Fruit fly (Drosophila melanogaster) whole organism, prepupa: ENCODE measurements around the gene sqh.

Experiments used
- Blimp-1 ChIP-seq: fragments of 200-800 bp; sonication (Bioruptor generic); optimal IDR thresholded peaks from 3 replicates; lab custom pipeline; 2017; ENCODE audit warnings: missing biosample characterization, missing genetic modification characterization, mild to moderate bottlenecking, moderate library complexity, missing genetic modification reagents
- CG10669 ChIP-seq: fragments of 200-800 bp; sonication (Bioruptor generic); optimal IDR thresholded peaks from 3 replicates; lab custom pipeline; 2018; ENCODE audit warnings: missing biosample characterization, mild to moderate bottlenecking, missing genetic modification characterization, moderate library complexity
- CG11762 ChIP-seq: fragments of 200-800 bp; sonication (Bioruptor generic); optimal IDR thresholded peaks from 3 replicates; lab custom pipeline; 2016; ENCODE audit warnings: missing biosample characterization, missing genetic modification characterization; ENCODE audit not compliant: insufficient read depth
- CG15336 ChIP-seq: fragments of 200-800 bp; sonication (Bioruptor generic); IDR thresholded peaks from 2 replicates; pipeline ENCODE4 v1.3.6; 2022; ENCODE audit warnings: missing biosample characterization, missing genetic modification characterization
- CG1621 ChIP-seq: fragments of 200-800 bp; sonication (Bioruptor generic); optimal IDR thresholded peaks from 3 replicates; lab custom pipeline; 2018; ENCODE audit warnings: missing biosample characterization, mild to moderate bottlenecking, missing genetic modification characterization
- CG16779 ChIP-seq: fragments of 200-800 bp; sonication (Bioruptor generic); optimal IDR thresholded peaks from 3 replicates; lab custom pipeline; 2017; ENCODE audit warnings: missing biosample characterization, mild to moderate bottlenecking, missing genetic modification characterization
- CG3032 ChIP-seq: fragments of 200-800 bp; optimal IDR thresholded peaks from 2 replicates; lab custom pipeline; 2019; ENCODE audit warnings: missing biosample characterization, mild to moderate bottlenecking, missing genetic modification characterization, moderate library complexity
- CG31627 ChIP-seq: fragments of 200-800 bp; sonication (Bioruptor generic); optimal IDR thresholded peaks from 3 replicates; lab custom pipeline; 2016; ENCODE audit warnings: missing biosample characterization, missing genetic modification characterization
- CG32006 ChIP-seq: fragments of 200-800 bp; sonication (Bioruptor generic); optimal IDR thresholded peaks from 3 replicates; lab custom pipeline; 2017; ENCODE audit warnings: missing biosample characterization, mild to moderate bottlenecking, missing genetic modification characterization
- CG3919 ChIP-seq: fragments of 200-800 bp; sonication (Bioruptor generic); optimal IDR thresholded peaks from 3 replicates; lab custom pipeline; 2016; ENCODE audit warnings: missing biosample characterization, missing genetic modification characterization
- CG6808 ChIP-seq: fragments of 200-800 bp; sonication (Bioruptor generic); optimal IDR thresholded peaks from 3 replicates; lab custom pipeline; 2017; ENCODE audit warnings: missing biosample characterization, missing genetic modification characterization, mild to moderate bottlenecking, moderate library complexity, missing genetic modification reagents
- CG6854 ChIP-seq: fragments of 200-800 bp; sonication (Bioruptor generic); optimal IDR thresholded peaks from 2 replicates; lab custom pipeline; 2017; ENCODE audit warnings: missing biosample characterization, mild to moderate bottlenecking, missing genetic modification characterization
- CG7368 ChIP-seq: fragments of 200-800 bp; sonication (Bioruptor generic); optimal IDR thresholded peaks from 3 replicates; lab custom pipeline; 2016; ENCODE audit warnings: missing biosample characterization, missing genetic modification characterization
- CG8119 ChIP-seq: fragments of 200-800 bp; sonication (Bioruptor generic); IDR thresholded peaks from 3 replicates; pipeline ENCODE4 v1.3.6; 2022; ENCODE audit warnings: missing biosample characterization, missing genetic modification characterization
- CG8319 ChIP-seq: fragments of 200-800 bp; sonication (Bioruptor generic); optimal IDR thresholded peaks from 3 replicates; lab custom pipeline; 2016; ENCODE audit warnings: missing biosample characterization, missing genetic modification characterization
- CG8632 ChIP-seq: fragments of 200-800 bp; sonication (Bioruptor generic); optimal IDR thresholded peaks from 3 replicates; lab custom pipeline; 2016; ENCODE audit warnings: missing biosample characterization, missing genetic modification characterization
- CG9139 ChIP-seq: fragments of 200-800 bp; sonication (Bioruptor generic); optimal IDR thresholded peaks from 3 replicates; lab custom pipeline; 2017; ENCODE audit warnings: missing biosample characterization, mild to moderate bottlenecking, missing genetic modification characterization
- Eip75B ChIP-seq: fragments of 200-800 bp; sonication (Bioruptor generic); optimal IDR thresholded peaks from 3 replicates; lab custom pipeline; 2016; ENCODE audit warnings: missing biosample characterization, missing genetic modification characterization
- Eip78C ChIP-seq: fragments of 200-800 bp; sonication (Bioruptor generic); peaks from one replicate; lab custom pipeline; 2016; ENCODE audit warnings: missing biosample characterization, missing genetic modification characterization
- Eip93F ChIP-seq: fragments of 200-800 bp; sonication (Bioruptor generic); optimal IDR thresholded peaks from 2 replicates; lab custom pipeline; 2016; ENCODE audit warnings: missing biosample characterization, mild to moderate bottlenecking, missing genetic modification characterization
- Ets96B ChIP-seq: fragments of 200-800 bp; optimal IDR thresholded peaks from 2 replicates; lab custom pipeline; 2019; ENCODE audit warnings: missing biosample characterization, mild to moderate bottlenecking, missing genetic modification characterization, moderate library complexity
- Hr38 ChIP-seq: sonication (Bioruptor generic); optimal IDR thresholded peaks from 2 replicates; lab custom pipeline; 2016; ENCODE audit warnings: missing biosample characterization, missing genetic modification characterization
- Lpt ChIP-seq: fragments of 200-800 bp; sonication (Bioruptor generic); optimal IDR thresholded peaks from 3 replicates; lab custom pipeline; 2016; ENCODE audit warnings: missing biosample characterization, missing genetic modification characterization
- Met ChIP-seq: fragments of 200-800 bp; sonication (Bioruptor generic); optimal IDR thresholded peaks from 3 replicates; lab custom pipeline; 2016; ENCODE audit warnings: missing biosample characterization, missing genetic modification characterization
- Smox ChIP-seq: fragments of 200-800 bp; sonication (Bioruptor generic); optimal IDR thresholded peaks from 3 replicates; lab custom pipeline; 2016; ENCODE audit warnings: missing biosample characterization, missing genetic modification characterization
- Sox15 ChIP-seq: fragments of 200-800 bp; sonication (Bioruptor generic); optimal IDR thresholded peaks from 3 replicates; lab custom pipeline; 2016; ENCODE audit warnings: missing biosample characterization, missing genetic modification characterization
- acj6 ChIP-seq: fragments of 200-800 bp; sonication (Bioruptor generic); optimal IDR thresholded peaks from 3 replicates; lab custom pipeline; 2016; ENCODE audit warnings: missing biosample characterization, missing genetic modification characterization
- dac ChIP-seq: fragments of 200-800 bp; sonication (Bioruptor generic); optimal IDR thresholded peaks from 2 replicates; lab custom pipeline; 2017; ENCODE audit warnings: missing biosample characterization, mild to moderate bottlenecking, missing genetic modification characterization
- dsx ChIP-seq: fragments of 200-800 bp; optimal IDR thresholded peaks from 3 replicates; lab custom pipeline; 2019; ENCODE audit warnings: missing biosample characterization, mild to moderate bottlenecking, missing genetic modification characterization, moderate library complexity; ENCODE audit not compliant: poor library complexity, severe bottlenecking
- fd85E ChIP-seq: fragments of 200-800 bp; sonication (Bioruptor generic); optimal IDR thresholded peaks from 3 replicates; lab custom pipeline; 2016; ENCODE audit warnings: missing biosample characterization, missing genetic modification characterization
- pdm3 ChIP-seq: fragments of 200-800 bp; sonication (Bioruptor generic); optimal IDR thresholded peaks from 3 replicates; lab custom pipeline; 2016; ENCODE audit warnings: missing biosample characterization, missing genetic modification characterization
- salr ChIP-seq, 2 experiments: fragments of 200-800 bp; sonication (Bioruptor generic); optimal IDR thresholded peaks; 3 replicates each; lab custom pipeline; 2016 to 2018; ENCODE audit warnings: missing biosample characterization in 2 of 2, missing genetic modification characterization in 2 of 2, mild to moderate bottlenecking in 1 of 2
- ss ChIP-seq, 2 experiments: fragments of 200-800 bp; sonication (Bioruptor generic); optimal IDR thresholded peaks; 2 replicates in 1 of 2; 3 replicates in 1 of 2; lab custom pipeline; 2017 to 2018; ENCODE audit warnings: mild to moderate bottlenecking in 2 of 2, missing biosample characterization in 2 of 2, missing genetic modification characterization in 2 of 2, moderate library complexity in 1 of 2
- svp ChIP-seq: fragments of 200-800 bp; sonication (Bioruptor generic); peaks from one replicate; lab custom pipeline; 2016; ENCODE audit warnings: missing biosample characterization, missing genetic modification characterization
- topi ChIP-seq: fragments of 200-800 bp; sonication (Bioruptor generic); optimal IDR thresholded peaks from 3 replicates; lab custom pipeline; 2016; ENCODE audit warnings: missing biosample characterization, missing genetic modification characterization
- vri ChIP-seq: fragments of 200-800 bp; sonication (Bioruptor generic); optimal IDR thresholded peaks from 3 replicates; lab custom pipeline; 2016; ENCODE audit warnings: missing biosample characterization, mild to moderate bottlenecking, missing genetic modification characterization

sqh gene

dm6 chrX:6205099-6205498 lies 19.8 kb downstream of the sqh start:
- TF ChIP-seq dsx (GFP tag; lab: Kevin White, UChicago) (no peak), Eip78C (GFP tag; lab: Kevin White, UChicago) (peak; percentile 54)

dm6 chrX:6202509-6202979 lies 22.4 kb downstream of the sqh start, which contains the start of gene vanin-like:
Gene vanin-like (minus strand): TSS chrX:6202559.
- TF ChIP-seq CG3919 (GFP tag; lab: Kevin White, UChicago) (no peak), ss (GFP tag; optimal IDR thresholded peaks at IDR 0.05; lab: Kevin White, UChicago) (no peak), fd85E (GFP tag; lab: Kevin White, UChicago) (no peak), Blimp-1 (GFP tag; lab: Kevin White, UChicago) (no peak), svp (GFP tag; lab: Kevin White, UChicago) (no peak), Lpt (GFP tag; lab: Kevin White, UChicago) (no peak), CG1621 (no peak), CG8632 (GFP tag; lab: Kevin White, UChicago) (no peak), CG10669 (GFP tag; lab: Kevin White, UChicago) (no peak), Eip75B (GFP tag; lab: Kevin White, UChicago) (no peak), CG32006 (no peak), CG31627 (GFP tag; lab: Kevin White, UChicago) (no peak), salr (GFP tag; optimal IDR thresholded peaks at IDR 0.05; lab: Kevin White, UChicago) (no peak), vri (GFP tag; lab: Kevin White, UChicago) (no peak), dac (GFP tag; lab: Kevin White, UChicago) (no peak)

dm6 chrX:6201459-6201858 lies 23.5 kb downstream of the sqh start:
- TF ChIP-seq CG9139 (GFP tag; lab: Kevin White, UChicago) (no peak), Eip78C (GFP tag; lab: Kevin White, UChicago) (no peak), Smox (GFP tag; lab: Kevin White, UChicago) (no peak), Eip75B (GFP tag; lab: Kevin White, UChicago) (no peak), CG11762 (GFP tag; lab: Kevin White, UChicago) (no peak), CG7368 (GFP tag; lab: Kevin White, UChicago) (no peak), Blimp-1 (GFP tag; lab: Kevin White, UChicago) (no peak), CG3032 (tag; lab: Kevin White, UChicago) (no peak), CG15336 (GFP tag; lab: Robert Waterston, UW) (no peak), CG8119 (no peak), pdm3 (GFP tag; lab: Kevin White, UChicago) (no peak), Sox15 (GFP tag; lab: Kevin White, UChicago) (no peak), CG8319 (GFP tag; lab: Kevin White, UChicago) (no peak), Eip93F (no peak), CG16779 (tag; lab: Kevin White, UChicago) (no peak), CG6854 (GFP tag; lab: Kevin White, UChicago) (no peak), vri (GFP tag; lab: Kevin White, UChicago) (no peak), acj6 (GFP tag; lab: Kevin White, UChicago) (no peak), Ets96B (no peak)

dm6 chrX:6199791-6200190 lies 25.1 kb downstream of the sqh start, which contains the start of gene CG43090:
Gene CG43090 (minus strand): TSS chrX:6199891.
- no peak for TF ChIP-seq Lpt (GFP tag; lab: Kevin White, UChicago)

- TF ChIP-seq topi (GFP tag; lab: Kevin White, UChicago) (no peak), pdm3 (GFP tag; lab: Kevin White, UChicago) (no peak), Hr38 (no peak), dac (GFP tag; lab: Kevin White, UChicago) (no peak), CG6808 (GFP tag; lab: Kevin White, UChicago) (no peak), Met (no peak)
- TF ChIP-seq, all 60 proteins: peak for 0
These were observed 26.4 kb downstream of the sqh start, which contains the start of gene CG32751 for dm6 chrX:6198554-6198953. Gene CG32751 (minus strand): TSS chrX:6198654.
